Worm (Caenorhabditis elegans) whole organism, L4 larva: ENCODE data around the gene peb-1.

Experiments
- F10B5.3 ChIP-seq: sonication (generic microtip); optimal IDR thresholded peaks from 2 replicates; lab custom pipeline; 2016; ENCODE audit warnings: mild to moderate bottlenecking, missing genetic modification characterization, missing compliant biosample characterization
- F26F4.8 ChIP-seq: fragments of 200-800 bp; sonication (Bioruptor generic); conservative IDR thresholded peaks from 2 replicates; pipeline ENCODE4 v1.3.6; 2022; ENCODE audit warnings: missing genetic modification characterization, missing compliant biosample characterization
- F37D6.2 ChIP-seq: sonication (generic microtip); optimal IDR thresholded peaks from 2 replicates; lab custom pipeline; 2016; ENCODE audit warnings: mild to moderate bottlenecking, missing genetic modification characterization, missing compliant biosample characterization
- T20F7.1 ChIP-seq: fragments of 200-800 bp; sonication (Bioruptor generic); optimal IDR thresholded peaks from 2 replicates; lab custom pipeline; 2018; ENCODE audit warnings: mild to moderate bottlenecking, missing genetic modification characterization, missing compliant biosample characterization
- Y105C5A.15 ChIP-seq: fragments of 200-800 bp; sonication (Bioruptor generic); IDR thresholded peaks from 2 replicates; pipeline ENCODE4 v1.3.6; 2022; ENCODE audit warnings: missing genetic modification characterization, missing compliant biosample characterization
- Y48G9A.11 ChIP-seq: fragments of 200-800 bp; sonication (Bioruptor generic); IDR thresholded peaks from 2 replicates; pipeline ENCODE4 v1.3.6; 2022; ENCODE audit warnings: missing genetic modification reagents, missing genetic modification characterization, missing compliant biosample characterization
- aha-1 ChIP-seq: fragments of 150-350 bp; peaks from one replicate; lab custom pipeline; 2014; ENCODE audit warnings: missing biosample characterization, missing genetic modification characterization
- arid-1 ChIP-seq: fragments of 200-800 bp; sonication (Bioruptor generic); conservative IDR thresholded peaks from 2 replicates; pipeline ENCODE4 v1.3.6; 2022; ENCODE audit warnings: missing genetic modification reagents, missing genetic modification characterization, missing compliant biosample characterization
- ceh-20 ChIP-seq: fragments of 200-800 bp; sonication (Bioruptor generic); IDR thresholded peaks from 2 replicates; pipeline ENCODE4 v1.3.6; 2022; ENCODE audit warnings: missing genetic modification reagents, missing genetic modification characterization, missing compliant biosample characterization
- ceh-62 ChIP-seq: sonication (generic microtip); optimal IDR thresholded peaks from 2 replicates; lab custom pipeline; 2017; ENCODE audit warnings: missing biosample characterization, missing genetic modification characterization
- dmd-8 ChIP-seq: fragments of 200-800 bp; sonication (Bioruptor generic); IDR thresholded peaks from 2 replicates; pipeline ENCODE4 v1.3.6; 2022; ENCODE audit warnings: missing genetic modification characterization, missing compliant biosample characterization
- egl-43 ChIP-seq: fragments of 200-800 bp; sonication (Bioruptor generic); IDR thresholded peaks from 2 replicates; pipeline ENCODE4 v1.3.6; 2022; ENCODE audit warnings: missing genetic modification reagents, missing genetic modification characterization, missing compliant biosample characterization
- fos-1 ChIP-seq: fragments of 150-350 bp; optimal IDR thresholded peaks from 2 replicates; lab custom pipeline; 2014; ENCODE audit warnings: missing biosample characterization, missing genetic modification characterization
- hif-1 ChIP-seq, 2 experiments: sonication (generic microtip); optimal IDR thresholded peaks; 2 replicates each; lab custom pipeline; 2016 to 2017; ENCODE audit warnings: missing compliant biosample characterization in 2 of 2, missing genetic modification characterization in 2 of 2, missing genetic modification reagents in 2 of 2, missing genotype in 2 of 2, mild to moderate bottlenecking in 1 of 2
- hlh-11 ChIP-seq: fragments of 200-800 bp; sonication (Bioruptor generic); optimal IDR thresholded peaks from 2 replicates; lab custom pipeline; 2018; ENCODE audit warnings: mild to moderate bottlenecking, missing genetic modification characterization, missing compliant biosample characterization
- hlh-30 ChIP-seq: sonication (generic microtip); optimal IDR thresholded peaks from 2 replicates; lab custom pipeline; 2017; ENCODE audit warnings: antibody characterized with exemption, mild to moderate bottlenecking, missing genetic modification characterization, missing compliant biosample characterization; ENCODE audit not compliant: insufficient read depth
- hmg-1.1 ChIP-seq: fragments of 200-800 bp; sonication (Bioruptor generic); IDR thresholded peaks from 2 replicates; pipeline ENCODE4 v1.3.6; 2022; ENCODE audit warnings: missing genetic modification reagents, missing genetic modification characterization, missing compliant biosample characterization
- lin-1 ChIP-seq: fragments of 200-800 bp; sonication (Bioruptor generic); IDR thresholded peaks from 2 replicates; pipeline ENCODE4 v1.3.6; 2022; ENCODE audit warnings: missing genetic modification reagents, missing genetic modification characterization, missing compliant biosample characterization
- lin-15B ChIP-seq: fragments of 150-350 bp; sonication (generic microtip); optimal IDR thresholded peaks from 3 replicates; lab custom pipeline; 2014; ENCODE audit warnings: missing biosample characterization, missing genetic modification characterization
- lin-29 ChIP-seq: fragments of 200-800 bp; sonication (Bioruptor generic); IDR thresholded peaks from 2 replicates; pipeline ENCODE4 v1.3.6; 2022; ENCODE audit warnings: missing genetic modification reagents, missing genetic modification characterization, missing compliant biosample characterization
- lsy-2 ChIP-seq, 2 experiments: fragments of 150-350 bp in 1 of 2; sonication (generic microtip) in 1 of 2; optimal IDR thresholded peaks; 2 replicates each; lab custom pipeline; 2014 to 2017; ENCODE audit warnings: missing biosample characterization in 2 of 2, missing genetic modification characterization in 2 of 2
- madf-5 ChIP-seq, 2 experiments: fragments of 200-800 bp; sonication (Bioruptor generic); IDR thresholded peaks; 2 replicates each; pipeline ENCODE4 v1.3.6; 2022; ENCODE audit warnings: missing compliant biosample characterization in 2 of 2, missing genetic modification characterization in 2 of 2
- mdl-1 ChIP-seq, 2 experiments: fragments of 150-350 bp in 1 of 2; sonication (generic microtip) in 1 of 2; optimal IDR thresholded peaks; 2 replicates each; lab custom pipeline; 2014 to 2017; ENCODE audit warnings: missing biosample characterization in 2 of 2, missing genetic modification characterization in 2 of 2
- mes-2 ChIP-seq: sonication (generic microtip); optimal IDR thresholded peaks from 2 replicates; lab custom pipeline; 2016; ENCODE audit warnings: missing genotype, mild to moderate bottlenecking, missing genetic modification characterization, missing compliant biosample characterization; ENCODE audit not compliant: poor library complexity, severe bottlenecking
- mxl-2 ChIP-seq: fragments of 200-800 bp; sonication (Bioruptor generic); conservative IDR thresholded peaks from 2 replicates; pipeline ENCODE4 v1.3.6; 2022; ENCODE audit warnings: missing genetic modification reagents, missing genetic modification characterization, missing compliant biosample characterization
- mxl-3 ChIP-seq: fragments of 200-800 bp; sonication (Bioruptor generic); optimal IDR thresholded peaks from 2 replicates; lab custom pipeline; 2018; ENCODE audit warnings: mild to moderate bottlenecking, missing genetic modification characterization, missing compliant biosample characterization
- nhr-28 ChIP-seq: fragments of 150-350 bp; optimal IDR thresholded peaks from 2 replicates; lab custom pipeline; 2014; ENCODE audit warnings: missing biosample characterization, missing genetic modification characterization
- nhr-6 ChIP-seq: fragments of 150-350 bp; optimal IDR thresholded peaks from 2 replicates; lab custom pipeline; 2014; ENCODE audit warnings: missing biosample characterization, missing genetic modification characterization
- nhr-76 ChIP-seq: fragments of 150-350 bp; optimal IDR thresholded peaks from 2 replicates; lab custom pipeline; 2014; ENCODE audit warnings: missing biosample characterization, missing genetic modification characterization
- nhr-77 ChIP-seq: fragments of 150-350 bp; optimal IDR thresholded peaks from 2 replicates; lab custom pipeline; 2014; ENCODE audit warnings: missing biosample characterization, missing genetic modification characterization
- php-3 ChIP-seq: fragments of 200-800 bp; sonication (Bioruptor generic); IDR thresholded peaks from 2 replicates; pipeline ENCODE4 v1.3.6; 2022; ENCODE audit warnings: missing genetic modification reagents, missing genetic modification characterization, missing compliant biosample characterization
- pqm-1 ChIP-seq: sonication (generic microtip); optimal IDR thresholded peaks from 2 replicates; lab custom pipeline; 2017; ENCODE audit warnings: missing biosample characterization, missing genetic modification characterization
- set-16 ChIP-seq: fragments of 200-800 bp; sonication (Bioruptor generic); IDR thresholded peaks from 2 replicates; pipeline ENCODE4 v1.3.6; 2022; ENCODE audit warnings: missing genetic modification reagents, missing genetic modification characterization, missing compliant biosample characterization
- snpc-4 ChIP-seq: fragments of 150-350 bp; optimal IDR thresholded peaks from 2 replicates; lab custom pipeline; 2014; ENCODE audit warnings: missing biosample characterization, missing genetic modification characterization
- tra-1 ChIP-seq: fragments of 200-800 bp; sonication (Bioruptor generic); IDR thresholded peaks from 2 replicates; pipeline ENCODE4 v1.3.6; 2022; ENCODE audit warnings: missing genetic modification reagents, missing genetic modification characterization, missing compliant biosample characterization
- unc-62 ChIP-seq, 3 experiments: fragments of 150-350 bp in 1 of 3; sonication (generic microtip); optimal IDR thresholded peaks in 2 of 3; peaks in 1 of 3; 1 replicate in 1 of 3; 2 replicates in 2 of 3; lab custom pipeline; 2014 to 2017; ENCODE audit warnings: missing biosample characterization in 3 of 3, missing genetic modification characterization in 3 of 3, missing genetic modification reagents in 3 of 3, missing genotype in 1 of 3
- vab-7 ChIP-seq: fragments of 200-800 bp; sonication (Bioruptor generic); IDR thresholded peaks from 2 replicates; pipeline ENCODE4 v1.3.6; 2022; ENCODE audit warnings: missing genetic modification reagents, missing genetic modification characterization, missing compliant biosample characterization

The peb-1 gene

DNA sequence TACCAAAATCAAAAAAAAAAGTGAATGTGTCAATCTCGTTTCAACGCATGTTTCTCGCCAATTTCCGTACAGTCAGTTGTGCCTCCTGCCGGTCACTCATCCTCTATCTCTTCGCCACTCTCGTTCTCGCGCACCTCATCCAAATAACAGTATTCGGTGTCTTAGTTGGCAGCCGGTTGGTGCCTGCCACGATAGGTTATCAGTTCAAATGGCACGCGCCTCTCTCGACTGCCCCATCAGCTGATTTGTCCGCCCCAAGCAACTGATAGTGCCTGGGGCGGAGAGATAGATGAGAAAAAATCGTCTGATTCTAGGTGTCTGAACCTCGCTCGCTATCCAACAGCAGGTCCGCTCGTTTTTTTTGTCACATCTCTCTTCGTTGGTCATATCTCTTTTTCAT, 4.3 kb downstream of the peb-1 start (continued):
- TF ChIP-seq lsy-2 (tag; optimal IDR thresholded peaks at IDR 0.05; lab: Kevin White, UChicago) = peak in 1 of 2 experiments; percentile 21
- TF ChIP-seq nhr-28 = peak; percentile 86
- peak; percentile 23 for TF ChIP-seq nhr-6 (tag; lab: Kevin White, UChicago)
- TF ChIP-seq tra-1 = peak; percentile 56; the same call in 1 of the 2 replicates
- TF ChIP-seq nhr-77 (tag; lab: Kevin White, UChicago) = peak; percentile 52
- no peak for TF ChIP-seq F37D6.2 (tag; lab: Kevin White, UChicago)
- TF ChIP-seq aha-1 (tag; lab: Kevin White, UChicago) = peak; percentile 72
- no peak for TF ChIP-seq snpc-4 (tag; lab: Kevin White, UChicago)
- TF ChIP-seq lin-1 (GFP tag; lab: Robert Waterston, UW) = 0 out of 2 replicates have a peak, but pooled peaks have one; percentile 31
- peak; percentile 27; the same call in 1 of the 2 replicates for TF ChIP-seq set-16
- TF ChIP-seq hmg-1.1 (GFP tag; lab: Robert Waterston, UW) = peak; percentile 31; the same call in 1 of the 2 replicates
- TF ChIP-seq F10B5.3 (tag; lab: Kevin White, UChicago) = no peak

DNA sequence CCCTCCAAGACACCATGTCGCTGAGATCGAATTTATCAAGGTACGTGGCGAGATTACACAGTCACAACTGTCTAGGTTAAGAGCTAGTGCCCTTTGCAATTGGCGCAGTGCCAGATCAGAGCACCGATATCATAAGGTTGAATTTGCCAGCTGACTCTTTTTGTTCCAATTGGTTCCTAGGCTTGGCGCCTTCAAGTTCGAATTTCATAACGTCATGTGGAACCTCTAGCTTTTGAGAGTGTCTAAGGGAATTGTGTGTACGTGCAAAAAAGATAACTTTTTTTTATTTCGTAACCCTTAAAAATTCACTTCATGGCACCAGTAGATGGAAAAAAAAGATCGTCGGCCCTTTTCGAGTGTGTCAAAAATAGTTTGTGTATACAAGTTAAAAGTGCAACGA, 5.4 kb downstream of the peb-1 start:
- TF ChIP-seq nhr-76 (tag; lab: Kevin White, UChicago) (no peak), hif-1 (tag; optimal IDR thresholded peaks at IDR 0.05; lab: Kevin White, UChicago) (peak in 1 of 2 experiments; percentile 70), unc-62 (GFP tag; optimal IDR thresholded peaks at IDR 0.05 in 1 of 2; lab: Kevin White, UChicago) (peak in 1 of 2 experiments; percentile 87), unc-62 (tag; optimal IDR thresholded peaks at IDR 0.05; lab: Kevin White, UChicago) (no peak)

DNA sequence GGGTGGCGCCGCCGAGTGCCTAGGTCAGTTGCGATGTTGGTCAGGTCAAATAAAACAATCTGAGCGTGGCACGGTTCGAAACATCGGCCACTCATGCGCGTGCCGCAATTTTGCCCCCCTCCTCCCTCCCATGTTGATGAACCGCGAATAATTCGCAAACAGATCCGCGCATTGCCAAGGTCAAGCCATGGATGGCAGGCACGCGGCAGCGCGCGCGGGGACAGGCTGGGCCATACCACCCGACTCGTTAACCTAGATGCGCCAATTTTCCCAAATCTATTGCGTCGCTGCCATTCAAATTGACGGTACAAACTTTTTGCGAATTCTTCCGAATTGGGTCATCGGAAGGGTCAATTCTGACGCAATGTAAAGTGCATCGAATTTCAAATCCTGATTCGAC, 5.8 kb downstream of the peb-1 start:
- TF ChIP-seq egl-43 (GFP tag; lab: Robert Waterston, UW) = 0 out of 2 replicates have a peak, but pooled peaks have one; percentile 28
- 0 out of 2 replicates have a peak, but pooled peaks have one; percentile 21 for TF ChIP-seq php-3 (GFP tag; lab: Robert Waterston, UW)
- no peak for TF ChIP-seq pqm-1 (tag; lab: Kevin White, UChicago)
- 0 out of 2 replicates have a peak, but pooled peaks have one; percentile 6 for TF ChIP-seq vab-7 (GFP tag; lab: Robert Waterston, UW)
- peak in 1 of 2 experiments; percentile 18 for TF ChIP-seq mdl-1 (tag; optimal IDR thresholded peaks at IDR 0.05; lab: Kevin White, UChicago)
- peak; percentile 69 for TF ChIP-seq mxl-3 (GFP tag; lab: Kevin White, UChicago)
- no peak for TF ChIP-seq Y105C5A.15
- 0 out of 2 replicates have a peak, but pooled peaks have one; percentile 52 for TF ChIP-seq mxl-2 (GFP tag; lab: Robert Waterston, UW)
- no peak for TF ChIP-seq ceh-20 (GFP tag; lab: Robert Waterston, UW)
- TF ChIP-seq Y48G9A.11 (GFP tag; lab: Robert Waterston, UW) = no peak
- TF ChIP-seq aha-1 (tag; lab: Kevin White, UChicago) = peak; percentile 57
- peak; percentile 52; the same call in 1 of the 2 replicates for TF ChIP-seq F26F4.8 (GFP tag; lab: Robert Waterston, UW)
- TF ChIP-seq dmd-8 (GFP tag; lab: Robert Waterston, UW) = no peak
- peak; percentile 21 for TF ChIP-seq hlh-11 (tag; lab: Kevin White, UChicago)
- TF ChIP-seq hif-1 (tag; optimal IDR thresholded peaks at IDR 0.05; lab: Kevin White, UChicago) = no peak
- TF ChIP-seq hlh-30 (tag; lab: Kevin White, UChicago) = peak; percentile 19
- no peak for TF ChIP-seq fos-1 (tag; lab: Kevin White, UChicago)
- no peak for TF ChIP-seq T20F7.1 (GFP tag; lab: Kevin White, UChicago)
- peak; percentile 24; the same call in 1 of the 2 replicates for TF ChIP-seq lin-29 (GFP tag; lab: Robert Waterston, UW)
- TF ChIP-seq lin-15B (tag; lab: Kevin White, UChicago) = no peak
- no peak for TF ChIP-seq madf-5 (GFP tag; IDR thresholded peaks at IDR 0.05; lab: Robert Waterston, UW)
- TF ChIP-seq arid-1 (GFP tag; lab: Robert Waterston, UW) = no peak
- TF ChIP-seq ceh-62 (tag; lab: Kevin White, UChicago) = no peak
- peak; percentile 6 for TF ChIP-seq mes-2 (tag; lab: Kevin White, UChicago)
- TF ChIP-seq set-16 = peak; percentile 84
